Worm (Caenorhabditis elegans) whole organism, young adult: Measurements from ENCODE around the gene lin-12.

Experiments used
- B0019.2 ChIP-seq: fragments of 200-800 bp; sonication (Bioruptor generic); conservative IDR thresholded peaks from 2 replicates; pipeline ENCODE4 v1.3.6; 2022; ENCODE audit warnings: missing genetic modification reagents, missing genetic modification characterization, missing compliant biosample characterization
- B0261.1 ChIP-seq: sonication (generic microtip); optimal IDR thresholded peaks from 2 replicates; lab custom pipeline; 2016; ENCODE audit warnings: mild to moderate bottlenecking, missing genetic modification characterization, moderate library complexity, missing compliant biosample characterization
- F10E7.11 ChIP-seq: sonication (generic microtip); optimal IDR thresholded peaks from 2 replicates; lab custom pipeline; 2017; ENCODE audit warnings: mild to moderate bottlenecking, missing genetic modification characterization, moderate library complexity, missing compliant biosample characterization
- F22D6.2 ChIP-seq: sonication (generic microtip); optimal IDR thresholded peaks from 2 replicates; lab custom pipeline; 2016; ENCODE audit warnings: mild to moderate bottlenecking, missing genetic modification characterization, missing compliant biosample characterization
- F39B2.1 ChIP-seq: fragments of 200-800 bp; sonication (Bioruptor generic); IDR thresholded peaks from 2 replicates; pipeline ENCODE4 v1.3.6; 2022; ENCODE audit warnings: missing genetic modification reagents, missing genetic modification characterization, missing compliant biosample characterization
- F57C9.4 ChIP-seq: sonication (generic microtip); optimal IDR thresholded peaks from 2 replicates; lab custom pipeline; 2017; ENCODE audit warnings: mild to moderate bottlenecking, missing genetic modification characterization, missing compliant biosample characterization
- Y79H2A.3 ChIP-seq: fragments of 200-800 bp; sonication (Bioruptor generic); conservative IDR thresholded peaks from 2 replicates; pipeline ENCODE4 v1.3.6; 2022; ENCODE audit warnings: missing genetic modification reagents, missing genetic modification characterization, missing compliant biosample characterization
- Y95B8A.8 ChIP-seq: fragments of 200-800 bp; sonication (Bioruptor generic); IDR thresholded peaks from 2 replicates; pipeline ENCODE4 v1.3.6; 2022; ENCODE audit warnings: missing genetic modification reagents, missing genetic modification characterization, missing compliant biosample characterization
- ama-1 ChIP-seq, 3 experiments: fragments of 150-350 bp in 1 of 3; sonication (generic microtip) in 2 of 3; optimal IDR thresholded peaks; 2 replicates each; lab custom pipeline; 2014 to 2018; ENCODE audit warnings: missing biosample characterization in 2 of 3, missing genetic modification characterization in 2 of 3, missing genetic modification reagents in 2 of 3
- aptf-3 ChIP-seq: fragments of 200-800 bp; sonication (Bioruptor generic); IDR thresholded peaks from 2 replicates; pipeline ENCODE4 v1.3.6; 2022; ENCODE audit warnings: missing genetic modification characterization, missing compliant biosample characterization
- attf-5 ChIP-seq: fragments of 200-800 bp; sonication (Bioruptor generic); optimal IDR thresholded peaks from 2 replicates; lab custom pipeline; 2018; ENCODE audit warnings: mild to moderate bottlenecking, missing genetic modification characterization, missing compliant biosample characterization
- bed-2 ChIP-seq: fragments of 200-800 bp; sonication (Bioruptor generic); IDR thresholded peaks from 2 replicates; pipeline ENCODE4 v1.3.6; 2022; ENCODE audit warnings: missing genetic modification reagents, missing genetic modification characterization, missing compliant biosample characterization
- cebp-1 ChIP-seq, 2 experiments: fragments of 200-800 bp in 1 of 2; sonication (Bioruptor generic) in 1 of 2; sonication (generic microtip) in 1 of 2; IDR thresholded peaks in 1 of 2; optimal IDR thresholded peaks in 1 of 2; 2 replicates each; pipeline versions ENCODE4 v1.3.6 to Lab custom; 2017 to 2022; ENCODE audit warnings: missing compliant biosample characterization in 2 of 2, missing genetic modification characterization in 2 of 2, mild to moderate bottlenecking in 1 of 2, missing genetic modification reagents in 1 of 2, moderate library complexity in 1 of 2
- ceh-100 ChIP-seq: fragments of 200-800 bp; sonication (Bioruptor generic); IDR thresholded peaks from 2 replicates; pipeline ENCODE4 v1.3.6; 2022; ENCODE audit warnings: missing genetic modification reagents, missing genetic modification characterization, missing compliant biosample characterization
- ceh-27 ChIP-seq: fragments of 200-800 bp; sonication (Bioruptor generic); optimal IDR thresholded peaks from 2 replicates; lab custom pipeline; 2018; ENCODE audit warnings: mild to moderate bottlenecking, missing genetic modification characterization, moderate library complexity, missing compliant biosample characterization
- ceh-40 ChIP-seq: fragments of 200-800 bp; sonication (Bioruptor generic); IDR thresholded peaks from 2 replicates; pipeline ENCODE4 v1.3.6; 2022; ENCODE audit warnings: missing genetic modification characterization, missing compliant biosample characterization
- ceh-58 ChIP-seq: fragments of 200-800 bp; sonication (Bioruptor generic); IDR thresholded peaks from 2 replicates; pipeline ENCODE4 v1.3.6; 2022; ENCODE audit warnings: missing genetic modification characterization, missing compliant biosample characterization
- ceh-79 ChIP-seq: sonication (generic microtip); optimal IDR thresholded peaks from 2 replicates; lab custom pipeline; 2017; ENCODE audit warnings: mild to moderate bottlenecking, missing genetic modification characterization, missing compliant biosample characterization
- ceh-91 ChIP-seq: fragments of 200-800 bp; sonication (Bioruptor generic); IDR thresholded peaks from 2 replicates; pipeline ENCODE4 v1.3.6; 2022; ENCODE audit warnings: missing genetic modification reagents, missing genetic modification characterization, missing compliant biosample characterization
- chd-7 ChIP-seq: sonication (generic microtip); optimal IDR thresholded peaks from 2 replicates; lab custom pipeline; 2016; ENCODE audit warnings: mild to moderate bottlenecking, missing genetic modification characterization, moderate library complexity, missing compliant biosample characterization
- dpff-1 ChIP-seq: sonication (generic microtip); optimal IDR thresholded peaks from 2 replicates; lab custom pipeline; 2017; ENCODE audit warnings: mild to moderate bottlenecking, missing genetic modification characterization, missing compliant biosample characterization
- egrh-3 ChIP-seq: fragments of 200-800 bp; sonication (Bioruptor generic); IDR thresholded peaks from 2 replicates; pipeline ENCODE4 v1.3.6; 2022; ENCODE audit warnings: missing genetic modification reagents, missing genetic modification characterization, missing compliant biosample characterization
- him-1 ChIP-seq: sonication (generic microtip); optimal IDR thresholded peaks from 2 replicates; lab custom pipeline; 2016; ENCODE audit warnings: missing genotype, missing genetic modification reagents, missing genetic modification characterization, missing compliant biosample characterization
- hmg-1.2 ChIP-seq: fragments of 200-800 bp; sonication (Bioruptor generic); IDR thresholded peaks from 2 replicates; pipeline ENCODE4 v1.3.6; 2022; ENCODE audit warnings: missing genetic modification reagents, missing genetic modification characterization, missing compliant biosample characterization
- hmg-20 ChIP-seq: fragments of 200-800 bp; sonication (Bioruptor generic); IDR thresholded peaks from 2 replicates; pipeline ENCODE4 v1.3.6; 2022; ENCODE audit warnings: missing genetic modification reagents, missing genetic modification characterization, missing compliant biosample characterization
- hsf-1 ChIP-seq: fragments of 200-800 bp; sonication (Bioruptor generic); IDR thresholded peaks from 2 replicates; pipeline ENCODE4 v1.3.6; 2022; ENCODE audit warnings: missing genetic modification reagents, missing genetic modification characterization, missing compliant biosample characterization
- lin-35 ChIP-seq, 3 experiments: fragments of 150-350 bp in 2 of 3; sonication (generic microtip) in 1 of 3; optimal IDR thresholded peaks; 2 replicates each; lab custom pipeline; 2014 to 2018; ENCODE audit warnings: missing biosample characterization in 3 of 3, missing genetic modification characterization in 3 of 3, missing genetic modification reagents in 3 of 3
- mes-4 ChIP-seq: sonication (generic microtip); optimal IDR thresholded peaks from 2 replicates; lab custom pipeline; 2016; ENCODE audit warnings: missing genotype, missing genetic modification characterization, missing compliant biosample characterization
- nhr-80 ChIP-seq: sonication (generic microtip); optimal IDR thresholded peaks from 2 replicates; lab custom pipeline; 2016; ENCODE audit warnings: missing genetic modification characterization, missing compliant biosample characterization
- pbrm-1 ChIP-seq: fragments of 200-800 bp; sonication (Bioruptor generic); IDR thresholded peaks from 2 replicates; pipeline ENCODE4 v1.3.6; 2022; ENCODE audit warnings: missing genetic modification reagents, missing genetic modification characterization, missing compliant biosample characterization
- rcor-1 ChIP-seq: fragments of 200-800 bp; sonication (Bioruptor generic); IDR thresholded peaks from 2 replicates; pipeline ENCODE4 v1.3.6; 2022; ENCODE audit warnings: missing genetic modification reagents, missing genetic modification characterization, missing compliant biosample characterization
- sptf-2 ChIP-seq: fragments of 200-800 bp; sonication (Bioruptor generic); optimal IDR thresholded peaks from 2 replicates; lab custom pipeline; 2018; ENCODE audit warnings: mild to moderate bottlenecking, missing genetic modification characterization, missing compliant biosample characterization
- tlf-1 ChIP-seq: fragments of 200-800 bp; sonication (Bioruptor generic); optimal IDR thresholded peaks from 2 replicates; lab custom pipeline; 2018; ENCODE audit warnings: mild to moderate bottlenecking, missing genetic modification characterization, missing compliant biosample characterization
- unc-62 ChIP-seq: fragments of 150-350 bp; optimal IDR thresholded peaks from 2 replicates; lab custom pipeline; 2014; ENCODE audit warnings: missing biosample characterization, missing genetic modification reagents, missing genetic modification characterization
- zfh-2 ChIP-seq: fragments of 200-800 bp; sonication (Bioruptor generic); conservative IDR thresholded peaks from 2 replicates; pipeline ENCODE4 v1.3.6; 2022; ENCODE audit warnings: missing genetic modification reagents, missing genetic modification characterization, missing compliant biosample characterization
- ztf-26 ChIP-seq: sonication (generic microtip); optimal IDR thresholded peaks from 2 replicates; lab custom pipeline; 2017; ENCODE audit warnings: missing genetic modification characterization, missing compliant biosample characterization
- ztf-3 ChIP-seq: fragments of 200-800 bp; sonication (Bioruptor generic); optimal IDR thresholded peaks from 2 replicates; lab custom pipeline; 2018; ENCODE audit warnings: mild to moderate bottlenecking, missing genetic modification characterization, missing compliant biosample characterization
- ztf-6 ChIP-seq: fragments of 200-800 bp; sonication (Bioruptor generic); IDR thresholded peaks from 2 replicates; pipeline ENCODE4 v1.3.6; 2022; ENCODE audit warnings: missing genetic modification reagents, missing genetic modification characterization, missing compliant biosample characterization

The lin-12 gene

DNA sequence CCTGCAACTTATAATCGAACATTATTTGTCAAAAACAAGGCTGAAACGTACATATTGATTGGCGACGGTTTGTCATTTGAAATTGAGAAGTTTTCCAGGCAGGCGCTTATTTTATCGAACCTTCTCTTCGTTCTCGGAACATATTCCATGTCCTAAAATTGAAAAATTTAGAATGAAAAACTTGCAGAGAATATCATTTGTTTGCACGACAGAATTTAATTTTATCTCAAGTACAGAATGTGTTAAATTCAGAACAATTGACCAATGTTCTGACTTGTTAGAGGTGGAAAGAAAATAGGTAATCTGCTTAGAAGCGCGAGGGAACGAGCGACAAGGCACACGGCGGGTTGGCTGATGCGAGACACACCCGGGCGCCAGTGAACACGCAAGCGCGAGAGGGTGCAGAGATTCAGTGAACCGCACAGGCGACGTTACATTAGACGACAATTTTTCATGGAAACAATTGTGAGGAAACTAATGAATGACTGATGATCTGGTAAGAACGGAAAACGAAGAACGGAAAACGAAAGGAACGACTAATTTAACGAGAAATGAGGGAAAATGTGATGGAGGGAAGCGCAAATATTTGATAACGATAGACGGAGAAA is 18.8 kb downstream of the lin-12 start (continued):
- TF ChIP-seq ceh-91 (GFP tag; lab: Robert Waterston, UW) (no peak), zfh-2 (peak; percentile 97), ztf-26 (tag; lab: Kevin White, UChicago) (no peak), ceh-40 (peak; percentile 72; the same call in 1 of the 2 replicates), hsf-1 (GFP tag; lab: Robert Waterston, UW) (peak; percentile 47), ceh-79 (tag; lab: Kevin White, UChicago) (peak; percentile 38), F22D6.2 (no peak), Y95B8A.8 (GFP tag; lab: Robert Waterston, UW) (peak; percentile 21; the same call in 1 of the 2 replicates), ztf-3 (GFP tag; lab: Kevin White, UChicago) (peak; percentile 60), F39B2.1 (GFP tag; lab: Robert Waterston, UW) (no peak), aptf-3 (GFP tag; lab: Robert Waterston, UW) (0 out of 2 replicates have a peak, but pooled peaks have one; percentile 86), ama-1 (optimal IDR thresholded peaks at IDR 0.05; lab: Kevin White, UChicago) (peak; percentile 80), ama-1 (GFP tag; optimal IDR thresholded peaks at IDR 0.05; lab: Kevin White, UChicago) (no peak), lin-35 (GFP tag; optimal IDR thresholded peaks at IDR 0.05; lab: Kevin White, UChicago) (no peak), bed-2 (no peak), tlf-1 (no peak), B0019.2 (peak; percentile 59; the same call in 1 of the 2 replicates), F57C9.4 (tag; lab: Kevin White, UChicago) (no peak), him-1 (tag; lab: Kevin White, UChicago) (no peak), B0261.1 (tag; lab: Kevin White, UChicago) (no peak), cebp-1 (GFP tag; IDR thresholded peaks at IDR 0.05; lab: Robert Waterston, UW) (no peak), cebp-1 (tag; optimal IDR thresholded peaks at IDR 0.05; lab: Kevin White, UChicago) (peak; percentile 70), F10E7.11 (tag; lab: Kevin White, UChicago) (peak; percentile 24), chd-7 (tag; lab: Kevin White, UChicago) (peak; percentile 76), rcor-1 (GFP tag; lab: Robert Waterston, UW) (peak; percentile 53), sptf-2 (GFP tag; lab: Kevin White, UChicago) (no peak), egrh-3 (0 out of 2 replicates have a peak, but pooled peaks have one; percentile 19), pbrm-1 (GFP tag; lab: Robert Waterston, UW) (peak; percentile 70; the same call in 1 of the 2 replicates), hmg-20 (no peak), ztf-6 (GFP tag; lab: Robert Waterston, UW) (no peak), ceh-100 (GFP tag; lab: Robert Waterston, UW) (peak; percentile 59), attf-5 (GFP tag; lab: Kevin White, UChicago) (peak; percentile 68), nhr-80 (tag; lab: Kevin White, UChicago) (peak; percentile 49), dpff-1 (tag; lab: Kevin White, UChicago) (no peak), ceh-58 (GFP tag; lab: Robert Waterston, UW) (no peak), ceh-27 (GFP tag; lab: Kevin White, UChicago) (peak; percentile 45), hmg-1.2 (GFP tag; lab: Robert Waterston, UW) (peak; percentile 83; the same call in 1 of the 2 replicates), unc-62 (GFP tag; lab: Kevin White, UChicago) (no peak), Y79H2A.3 (GFP tag; lab: Robert Waterston, UW) (no peak)

DNA sequence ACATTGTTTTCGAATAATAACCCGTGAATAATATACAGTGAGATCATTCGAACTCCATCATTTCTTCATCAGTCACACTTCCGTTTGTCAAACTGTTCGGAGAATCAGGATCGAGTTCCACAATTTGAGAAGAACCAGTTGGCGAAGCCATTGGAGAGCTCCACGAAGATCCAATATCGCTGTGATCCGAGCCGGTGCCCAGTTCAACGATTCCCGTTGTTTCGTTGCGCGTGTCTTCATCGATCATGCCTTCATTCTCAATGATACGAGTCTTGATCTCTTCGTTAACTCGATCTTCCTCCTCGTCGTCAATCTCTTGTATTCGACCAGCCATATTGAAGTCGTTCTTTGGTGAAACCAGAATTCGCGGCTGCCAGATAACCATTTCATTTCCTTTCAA is 19.6 kb downstream of the lin-12 start:
- TF ChIP-seq mes-4 (tag; lab: Kevin White, UChicago): peak; percentile 3
- TF ChIP-seq zfh-2: peak; percentile 50; the same call in 1 of the 2 replicates
- peak; percentile 35 for TF ChIP-seq ama-1 (optimal IDR thresholded peaks at IDR 0.05; lab: Kevin White, UChicago)
- no peak for TF ChIP-seq ama-1 (GFP tag; optimal IDR thresholded peaks at IDR 0.05; lab: Kevin White, UChicago)
- TF ChIP-seq cebp-1 (GFP tag; IDR thresholded peaks at IDR 0.05; lab: Robert Waterston, UW): no peak
- TF ChIP-seq cebp-1 (tag; optimal IDR thresholded peaks at IDR 0.05; lab: Kevin White, UChicago): no peak
